Worm (Caenorhabditis elegans) whole organism, midembryonic: ENCODE data around the gene T16A9.5.

Experiments
- T22C8.4 ChIP-seq: fragments of 200-800 bp; sonication (Bioruptor generic); IDR thresholded peaks from 2 replicates; pipeline ENCODE4 v1.3.6; 2022; ENCODE audit warnings: missing genetic modification characterization, missing compliant biosample characterization
- cog-1 ChIP-seq: sonication (generic microtip); optimal IDR thresholded peaks from 2 replicates; lab custom pipeline; 2016; ENCODE audit warnings: missing genetic modification characterization, missing compliant biosample characterization
- flt-1 ChIP-seq: fragments of 200-800 bp; sonication (Bioruptor generic); IDR thresholded peaks from 2 replicates; pipeline ENCODE4 v1.3.6; 2022; ENCODE audit warnings: missing genetic modification characterization, missing compliant biosample characterization
- klf-2 ChIP-seq: fragments of 200-800 bp; sonication (Bioruptor generic); conservative IDR thresholded peaks from 2 replicates; pipeline ENCODE4 v1.3.6; 2022; ENCODE audit warnings: missing genetic modification reagents, missing genetic modification characterization, missing compliant biosample characterization
- med-1 ChIP-seq: sonication (generic microtip); optimal IDR thresholded peaks from 2 replicates; lab custom pipeline; 2017; ENCODE audit warnings: missing genetic modification characterization, mild to moderate bottlenecking, missing compliant biosample characterization, antibody characterized with exemption, missing genetic modification reagents; ENCODE audit not compliant: insufficient read depth
- ref-1 ChIP-seq: fragments of 200-800 bp; sonication (Bioruptor generic); conservative IDR thresholded peaks from 2 replicates; pipeline ENCODE4 v1.3.6; 2022; ENCODE audit warnings: missing genetic modification reagents, missing genetic modification characterization, missing compliant biosample characterization
- tab-1 ChIP-seq: fragments of 200-800 bp; sonication (Bioruptor generic); IDR thresholded peaks from 2 replicates; pipeline ENCODE4 v1.3.6; 2022; ENCODE audit warnings: missing genetic modification characterization, missing compliant biosample characterization
- ztf-23 ChIP-seq: fragments of 200-800 bp; sonication (Bioruptor generic); IDR thresholded peaks from 2 replicates; pipeline ENCODE4 v1.3.6; 2022; ENCODE audit warnings: missing genetic modification reagents, missing genetic modification characterization, missing compliant biosample characterization
- ztf-29 ChIP-seq: fragments of 200-800 bp; sonication (Bioruptor generic); IDR thresholded peaks from 2 replicates; pipeline ENCODE4 v1.3.6; 2022; ENCODE audit warnings: missing genetic modification reagents, missing genetic modification characterization, missing compliant biosample characterization

DNA sequence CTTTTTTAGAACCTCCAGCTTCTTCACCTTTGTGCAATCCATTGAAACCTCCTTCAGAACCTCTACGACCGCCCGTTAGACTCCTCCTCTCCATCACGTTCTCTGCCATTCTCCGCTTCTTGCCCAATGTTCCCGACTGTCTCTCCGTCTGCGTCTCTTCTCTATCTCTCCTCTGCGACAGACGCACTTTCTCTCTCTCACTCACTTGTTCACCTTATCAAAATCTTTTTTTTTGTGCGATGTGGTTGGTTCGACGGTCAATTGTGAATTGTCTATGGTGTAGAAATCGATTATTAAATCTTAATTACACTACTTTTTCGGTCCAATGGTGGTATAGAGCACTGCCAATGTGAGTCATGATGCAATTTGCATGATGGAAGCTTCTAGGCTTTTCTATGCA lies 21.6 kb downstream of the T16A9.5 start, which contains the start of gene atfs-1:
- no peak for TF ChIP-seq klf-2 (GFP tag; lab: Robert Waterston, UW)
- TF ChIP-seq cog-1 (tag; lab: Kevin White, UChicago) = no peak
- no peak for TF ChIP-seq ztf-29
- TF ChIP-seq T22C8.4 (GFP tag; lab: Robert Waterston, UW) = no peak
- no peak for TF ChIP-seq flt-1 (GFP tag; lab: Robert Waterston, UW)
- no peak for TF ChIP-seq ztf-23 (GFP tag; lab: Robert Waterston, UW)
- no peak for TF ChIP-seq tab-1 (GFP tag; lab: Robert Waterston, UW)
- no peak for TF ChIP-seq med-1
- TF ChIP-seq ref-1 (GFP tag; lab: Robert Waterston, UW) = no peak
